Fruit fly (Drosophila melanogaster) whole organism, embryonic: ENCODE data around the gene CG7568.

ENCODE experiments used
- CG15011 ChIP-seq: fragments of 200-800 bp; sonication (Bioruptor generic); optimal IDR thresholded peaks from 3 replicates; lab custom pipeline; 2018; ENCODE audit warnings: missing biosample characterization, mild to moderate bottlenecking, missing genetic modification characterization
- CG17829 ChIP-seq: fragments of 200-800 bp; optimal IDR thresholded peaks from 2 replicates; lab custom pipeline; 2019; ENCODE audit warnings: missing biosample characterization, mild to moderate bottlenecking, missing genetic modification characterization, moderate library complexity
- CG9932 ChIP-seq: fragments of 200-800 bp; sonication (Bioruptor generic); IDR thresholded peaks from 2 replicates; pipeline ENCODE4 v1.3.6; 2022; ENCODE audit warnings: missing biosample characterization, missing genetic modification characterization
- Stat92E ChIP-seq, 3 experiments: fragments of >200 bp in 2 of 3; fragments of 200-800 bp in 1 of 3; sonication (Bioruptor generic) in 1 of 3; optimal IDR thresholded peaks; 2 replicates each; lab custom pipeline; 2017 to 2019; ENCODE audit warnings: missing biosample characterization in 3 of 3, missing genetic modification characterization in 3 of 3, mild to moderate bottlenecking in 1 of 3, moderate library complexity in 1 of 3
- dmrt11E ChIP-seq: fragments of 200-800 bp; sonication (Bioruptor generic); optimal IDR thresholded peaks from 3 replicates; lab custom pipeline; 2018; ENCODE audit warnings: missing biosample characterization, mild to moderate bottlenecking, missing genetic modification characterization, moderate library complexity

dm6 chr3R:29583299-29583698 is 17.4 kb downstream of the CG7568 start:
- TF ChIP-seq CG15011 (GFP tag; lab: Kevin White, UChicago) (no peak), Stat92E (GFP tag; optimal IDR thresholded peaks at IDR 0.05; lab: Kevin White, UChicago) (no peak), CG9932 (GFP tag; lab: Robert Waterston, UW) (no peak), CG17829 (no peak), dmrt11E (tag; lab: Kevin White, UChicago) (no peak)
